Worm (Caenorhabditis elegans) whole organism, L1 larva: ENCODE data around the gene F13D12.3.
A peak's percentile ranks its signal among the peaks of the same experiment; 100 is the strongest.

ENCODE experiments used
- C16A3.4 ChIP-seq: fragments of 150-350 bp; optimal IDR thresholded peaks from 2 replicates; lab custom pipeline; 2014; ENCODE audit warnings: missing biosample characterization, missing genetic modification characterization
- C34B4.2 ChIP-seq: sonication (generic microtip); optimal IDR thresholded peaks from 2 replicates; lab custom pipeline; 2017; ENCODE audit warnings: mild to moderate bottlenecking, missing genetic modification characterization, missing compliant biosample characterization
- Y116A8C.19 ChIP-seq: sonication (generic microtip); optimal IDR thresholded peaks from 2 replicates; lab custom pipeline; 2016; ENCODE audit warnings: missing compliant biosample characterization, missing genetic modification characterization, borderline replicate concordance
- aha-1 ChIP-seq: fragments of 150-350 bp; optimal IDR thresholded peaks from 2 replicates; lab custom pipeline; 2014; ENCODE audit warnings: missing biosample characterization, missing genetic modification characterization
- aly-2 ChIP-seq: fragments of 150-350 bp; optimal IDR thresholded peaks from 2 replicates; lab custom pipeline; 2014; ENCODE audit warnings: missing biosample characterization, missing genetic modification characterization
- ama-1 ChIP-seq: fragments of 150-350 bp; optimal IDR thresholded peaks from 2 replicates; lab custom pipeline; 2014
- blmp-1 ChIP-seq: fragments of 150-350 bp; optimal IDR thresholded peaks from 2 replicates; lab custom pipeline; 2014; ENCODE audit warnings: missing biosample characterization, missing genetic modification characterization
- ceh-63 ChIP-seq: fragments of 200-800 bp; sonication (Bioruptor generic); optimal IDR thresholded peaks from 2 replicates; lab custom pipeline; 2018; ENCODE audit warnings: mild to moderate bottlenecking, missing genetic modification characterization, missing compliant biosample characterization
- ceh-8 ChIP-seq: fragments of 200-800 bp; sonication (Bioruptor generic); optimal IDR thresholded peaks from 2 replicates; lab custom pipeline; 2018; ENCODE audit warnings: mild to moderate bottlenecking, missing genetic modification characterization, moderate library complexity, missing compliant biosample characterization
- ceh-82 ChIP-seq, 3 experiments: fragments of 150-350 bp in 1 of 3; sonication (generic microtip) in 2 of 3; optimal IDR thresholded peaks; 2 replicates each; lab custom pipeline; 2014 to 2017; ENCODE audit warnings: missing biosample characterization in 3 of 3, missing genetic modification characterization in 3 of 3
- ces-1 ChIP-seq: fragments of 150-350 bp; optimal IDR thresholded peaks from 2 replicates; lab custom pipeline; 2014; ENCODE audit warnings: missing biosample characterization, missing genetic modification reagents, missing genetic modification characterization
- dsc-1 ChIP-seq: sonication (generic microtip); optimal IDR thresholded peaks from 2 replicates; lab custom pipeline; 2016; ENCODE audit warnings: mild to moderate bottlenecking, missing genetic modification characterization, missing compliant biosample characterization
- efl-1 ChIP-seq, 4 experiments: fragments of 150-350 bp; optimal IDR thresholded peaks in 3 of 4; peaks in 1 of 4; 1 replicate in 1 of 4; 2 replicates in 3 of 4; lab custom pipeline; 2014; ENCODE audit warnings: missing biosample characterization in 2 of 4, missing genetic modification characterization in 2 of 4, missing genetic modification reagents in 2 of 4
- efl-3 ChIP-seq: fragments of 200-800 bp; sonication (Bioruptor generic); optimal IDR thresholded peaks from 2 replicates; lab custom pipeline; 2018; ENCODE audit warnings: mild to moderate bottlenecking, missing genetic modification characterization, missing compliant biosample characterization
- egl-13 ChIP-seq: sonication (generic microtip); optimal IDR thresholded peaks from 2 replicates; lab custom pipeline; 2016; ENCODE audit warnings: missing genotype, missing genetic modification reagents, missing genetic modification characterization, missing compliant biosample characterization
- egl-27 ChIP-seq, 2 experiments: fragments of 150-350 bp in 1 of 2; sonication (generic microtip); optimal IDR thresholded peaks; 3 replicates each; lab custom pipeline; 2017 to 2018; ENCODE audit warnings: missing biosample characterization in 2 of 2, missing genetic modification characterization in 2 of 2, missing genetic modification reagents in 2 of 2
- elt-3 ChIP-seq, 6 experiments: fragments of 150-350 bp in 1 of 6; sonication (generic microtip); optimal IDR thresholded peaks; 2 replicates each; lab custom pipeline; 2017 to 2018; ENCODE audit warnings: missing biosample characterization in 6 of 6, missing genetic modification characterization in 6 of 6, inconsistent platforms in 1 of 6
- ets-5 ChIP-seq: fragments of 200-800 bp; sonication (Bioruptor generic); IDR thresholded peaks from 2 replicates; pipeline ENCODE4 v1.3.6; 2022; ENCODE audit warnings: missing genetic modification characterization, missing compliant biosample characterization
- fos-1 ChIP-seq: fragments of 150-350 bp; optimal IDR thresholded peaks from 2 replicates; lab custom pipeline; 2014; ENCODE audit warnings: missing biosample characterization, missing genetic modification characterization
- hlh-17 ChIP-seq: fragments of 200-800 bp; sonication (Bioruptor generic); optimal IDR thresholded peaks from 2 replicates; lab custom pipeline; 2018; ENCODE audit warnings: missing genetic modification characterization, mild to moderate bottlenecking, missing compliant biosample characterization, moderate library complexity, borderline replicate concordance
- hlh-4 ChIP-seq: sonication (generic microtip); optimal IDR thresholded peaks from 2 replicates; lab custom pipeline; 2016; ENCODE audit warnings: mild to moderate bottlenecking, missing genetic modification characterization, missing compliant biosample characterization
- irx-1 ChIP-seq: sonication (generic microtip); optimal IDR thresholded peaks from 2 replicates; lab custom pipeline; 2016; ENCODE audit warnings: missing genetic modification characterization, missing compliant biosample characterization
- jun-1 ChIP-seq: fragments of 150-350 bp; optimal IDR thresholded peaks from 2 replicates; lab custom pipeline; 2014; ENCODE audit warnings: missing biosample characterization, missing genetic modification reagents, missing genetic modification characterization
- lin-14 ChIP-seq: fragments of 200-800 bp; sonication (Bioruptor generic); optimal IDR thresholded peaks from 2 replicates; lab custom pipeline; 2018; ENCODE audit warnings: mild to moderate bottlenecking, missing genetic modification characterization, moderate library complexity, missing compliant biosample characterization
- lin-15B ChIP-seq: fragments of 150-350 bp; sonication (generic microtip); optimal IDR thresholded peaks from 3 replicates; lab custom pipeline; 2014; ENCODE audit warnings: missing biosample characterization, missing genetic modification characterization
- lin-35 ChIP-seq, 2 experiments: fragments of 150-350 bp; optimal IDR thresholded peaks; 2 replicates each; lab custom pipeline; 2014; ENCODE audit warnings: missing biosample characterization in 2 of 2, missing genetic modification characterization in 2 of 2, missing genetic modification reagents in 2 of 2
- lir-3 ChIP-seq: sonication (generic microtip); optimal IDR thresholded peaks from 2 replicates; lab custom pipeline; 2016; ENCODE audit warnings: mild to moderate bottlenecking, missing genetic modification characterization, moderate library complexity, missing compliant biosample characterization; ENCODE audit not compliant: poor library complexity
- lsy-2 ChIP-seq, 2 experiments: fragments of 150-350 bp; optimal IDR thresholded peaks; 2 replicates each; lab custom pipeline; 2014; ENCODE audit warnings: missing biosample characterization in 2 of 2, missing genetic modification characterization in 2 of 2
- mab-9 ChIP-seq: fragments of 200-800 bp; sonication (Bioruptor generic); IDR thresholded peaks from 2 replicates; pipeline ENCODE4 v1.3.6; 2022; ENCODE audit warnings: missing genetic modification reagents, missing genetic modification characterization, missing compliant biosample characterization
- mdl-1 ChIP-seq, 2 experiments: fragments of 150-350 bp; optimal IDR thresholded peaks; 2 replicates each; lab custom pipeline; 2014 to 2017; ENCODE audit warnings: missing biosample characterization in 2 of 2, missing genetic modification characterization in 2 of 2, inconsistent platforms in 1 of 2
- mef-2 ChIP-seq: fragments of 150-350 bp; optimal IDR thresholded peaks from 2 replicates; lab custom pipeline; 2014; ENCODE audit warnings: missing biosample characterization, missing genetic modification characterization
- nhr-237 ChIP-seq: fragments of 150-350 bp; optimal IDR thresholded peaks from 2 replicates; lab custom pipeline; 2014; ENCODE audit warnings: missing biosample characterization, missing genetic modification characterization
- nhr-28 ChIP-seq: fragments of 150-350 bp; optimal IDR thresholded peaks from 2 replicates; lab custom pipeline; 2014; ENCODE audit warnings: missing biosample characterization, missing genetic modification characterization
- nhr-47 ChIP-seq: sonication (generic microtip); optimal IDR thresholded peaks from 2 replicates; lab custom pipeline; 2016; ENCODE audit warnings: mild to moderate bottlenecking, missing genetic modification characterization, moderate library complexity, missing compliant biosample characterization
- nhr-71 ChIP-seq: sonication (generic microtip); optimal IDR thresholded peaks from 2 replicates; lab custom pipeline; 2016; ENCODE audit warnings: mild to moderate bottlenecking, missing genetic modification characterization, moderate library complexity, missing compliant biosample characterization
- nhr-76 ChIP-seq: sonication (generic microtip); optimal IDR thresholded peaks from 2 replicates; lab custom pipeline; 2017; ENCODE audit warnings: missing biosample characterization, missing genetic modification characterization
- nhr-77 ChIP-seq: fragments of 150-350 bp; optimal IDR thresholded peaks from 2 replicates; lab custom pipeline; 2014; ENCODE audit warnings: missing biosample characterization, missing genetic modification characterization
- nhr-85 ChIP-seq: sonication (generic microtip); peaks from one replicate; lab custom pipeline; 2016; ENCODE audit warnings: missing genetic modification characterization, inconsistent platforms, missing compliant biosample characterization
- nhr-90 ChIP-seq: sonication (generic microtip); optimal IDR thresholded peaks from 2 replicates; lab custom pipeline; 2016; ENCODE audit warnings: mild to moderate bottlenecking, missing genetic modification characterization, missing compliant biosample characterization; ENCODE audit not compliant: poor library complexity
- pax-3 ChIP-seq: fragments of 200-800 bp; sonication (Bioruptor generic); optimal IDR thresholded peaks from 2 replicates; lab custom pipeline; 2018; ENCODE audit warnings: mild to moderate bottlenecking, missing genetic modification characterization, moderate library complexity, missing compliant biosample characterization
- pqm-1 ChIP-seq: sonication (generic microtip); optimal IDR thresholded peaks from 3 replicates; lab custom pipeline; 2017; ENCODE audit warnings: missing biosample characterization, missing genetic modification characterization
- rnt-1 ChIP-seq: sonication (generic microtip); optimal IDR thresholded peaks from 2 replicates; lab custom pipeline; 2016; ENCODE audit warnings: mild to moderate bottlenecking, missing genetic modification characterization, moderate library complexity, missing compliant biosample characterization
- sox-4 ChIP-seq: sonication (generic microtip); optimal IDR thresholded peaks from 2 replicates; lab custom pipeline; 2016; ENCODE audit warnings: missing genetic modification characterization, missing compliant biosample characterization
- sptf-1 ChIP-seq: fragments of 150-350 bp; optimal IDR thresholded peaks from 2 replicates; lab custom pipeline; 2014; ENCODE audit warnings: missing biosample characterization, missing genetic modification characterization
- sup-37 ChIP-seq: fragments of 200-800 bp; sonication (Bioruptor generic); optimal IDR thresholded peaks from 2 replicates; lab custom pipeline; 2018; ENCODE audit warnings: mild to moderate bottlenecking, missing genetic modification characterization, missing compliant biosample characterization
- swsn-7 ChIP-seq: sonication (generic microtip); optimal IDR thresholded peaks from 2 replicates; lab custom pipeline; 2016; ENCODE audit warnings: missing genetic modification characterization, missing compliant biosample characterization
- tbx-2 ChIP-seq: sonication (generic microtip); optimal IDR thresholded peaks from 2 replicates; lab custom pipeline; 2016; ENCODE audit warnings: missing genetic modification characterization, missing compliant biosample characterization
- unc-62 ChIP-seq: fragments of 150-350 bp; optimal IDR thresholded peaks from 2 replicates; lab custom pipeline; 2014; ENCODE audit warnings: missing biosample characterization, missing genetic modification reagents, missing genetic modification characterization
- zip-4 ChIP-seq: fragments of 200-800 bp; sonication (Bioruptor generic); optimal IDR thresholded peaks from 2 replicates; lab custom pipeline; 2018; ENCODE audit warnings: mild to moderate bottlenecking, missing genetic modification characterization, moderate library complexity, missing compliant biosample characterization
- ztf-11 ChIP-seq, 2 experiments: sonication (generic microtip); optimal IDR thresholded peaks; 2 replicates each; lab custom pipeline; 2016 to 2017; ENCODE audit warnings: missing genetic modification characterization in 2 of 2, missing biosample characterization in 1 of 2, missing compliant biosample characterization in 1 of 2
- ztf-4 ChIP-seq: fragments of 150-350 bp; optimal IDR thresholded peaks from 2 replicates; lab custom pipeline; 2014; ENCODE audit warnings: missing biosample characterization, missing genetic modification characterization

The F13D12.3 gene

DNA sequence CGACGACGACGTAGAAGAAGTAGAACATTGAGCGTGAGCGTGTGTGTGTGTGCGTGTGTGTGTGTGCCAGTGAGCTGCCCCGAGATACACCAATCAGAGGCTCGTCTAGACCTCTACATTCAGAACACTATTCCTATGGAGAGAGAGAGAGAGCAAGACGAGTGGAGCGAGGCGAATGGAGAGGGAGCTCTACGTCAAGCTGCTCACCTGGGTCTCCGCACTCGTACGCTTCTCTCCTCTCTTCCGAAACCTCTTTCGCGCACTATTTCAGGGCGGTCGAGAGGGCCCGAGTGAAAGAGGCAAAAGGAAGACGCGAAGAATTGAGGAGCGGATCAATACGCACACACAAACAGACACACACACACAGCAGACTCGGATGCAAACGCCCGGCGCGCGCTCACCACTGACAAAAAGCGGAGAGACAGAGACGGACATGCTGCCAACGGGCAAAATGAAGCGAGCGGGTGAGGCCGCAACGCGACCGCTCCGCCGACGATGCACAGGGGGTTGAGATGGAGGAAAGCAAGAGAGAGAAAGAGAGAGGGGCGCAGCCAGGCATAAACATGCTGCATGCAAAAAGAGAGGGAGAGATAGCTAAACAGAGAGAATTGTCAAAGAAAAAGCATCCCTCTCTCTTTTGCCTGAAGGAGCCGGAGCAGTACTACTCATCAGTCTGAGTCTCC lies 29.4 kb downstream of the F13D12.3 start (continued):
- TF ChIP-seq lir-3 (tag; lab: Kevin White, UChicago) (peak; percentile 52), blmp-1 (peak; percentile 38), irx-1 (tag; lab: Kevin White, UChicago) (peak; percentile 86), hlh-17 (GFP tag; lab: Kevin White, UChicago) (no peak), ces-1 (no peak), nhr-237 (tag; lab: Kevin White, UChicago) (no peak), nhr-77 (tag; lab: Kevin White, UChicago) (peak; percentile 89), unc-62 (GFP tag; lab: Kevin White, UChicago) (no peak), lin-14 (GFP tag; lab: Kevin White, UChicago) (peak; percentile 95), lsy-2 (tag; optimal IDR thresholded peaks at IDR 0.05; lab: Kevin White, UChicago) (peak; percentile 73 to 80), lin-15B (peak; percentile 38), ceh-8 (GFP tag; lab: Kevin White, UChicago) (peak; percentile 56), C34B4.2 (no peak), aly-2 (tag; lab: Kevin White, UChicago) (peak; percentile 37), sup-37 (GFP tag; lab: Kevin White, UChicago) (no peak), elt-3 (tag; optimal IDR thresholded peaks at IDR 0.05; lab: Kevin White, UChicago) (peak in 1 of 6 experiments; percentile 13), nhr-90 (peak; percentile 56), ama-1 (lab: Kevin White, UChicago) (peak; percentile 39), dsc-1 (tag; lab: Kevin White, UChicago) (peak; percentile 70), ztf-4 (tag; lab: Kevin White, UChicago) (peak; percentile 92), efl-3 (no peak), Y116A8C.19 (no peak), ztf-11 (tag; optimal IDR thresholded peaks at IDR 0.05; lab: Kevin White, UChicago) (peak in 1 of 2 experiments; percentile 78), pax-3 (tag; lab: Kevin White, UChicago) (peak; percentile 59), swsn-7 (tag; lab: Kevin White, UChicago) (peak; percentile 94), nhr-47 (peak; percentile 90), lin-35 (GFP tag; optimal IDR thresholded peaks at IDR 0.05; lab: Kevin White, UChicago) (peak; percentile 54 to 59), ets-5 (GFP tag; lab: Robert Waterston, UW) (no peak), nhr-76 (tag; lab: Kevin White, UChicago) (peak; percentile 29), C16A3.4 (peak; percentile 75), sptf-1 (tag; lab: Kevin White, UChicago) (no peak), tbx-2 (tag; lab: Kevin White, UChicago) (peak; percentile 86), mef-2 (peak; percentile 6), ceh-63 (no peak), ceh-82 (tag; optimal IDR thresholded peaks at IDR 0.05; lab: Kevin White, UChicago) (peak; percentile 54 to 80 (median 73)), zip-4 (GFP tag; lab: Kevin White, UChicago) (no peak), egl-27 (tag; optimal IDR thresholded peaks at IDR 0.05; lab: Kevin White, UChicago) (peak; percentile 49 to 64), aha-1 (tag; lab: Kevin White, UChicago) (no peak), nhr-71 (tag; lab: Kevin White, UChicago) (peak; percentile 96), rnt-1 (tag; lab: Kevin White, UChicago) (peak; percentile 45), efl-1 (optimal IDR thresholded peaks at IDR 0.05; lab: Kevin White, UChicago) (peak; percentile 64 to 80), efl-1 (GFP tag; optimal IDR thresholded peaks at IDR 0.05 in 1 of 2; lab: Kevin White, UChicago) (peak; percentile 8 to 94), pqm-1 (no peak), sox-4 (tag; lab: Kevin White, UChicago) (peak; percentile 30), fos-1 (tag; lab: Kevin White, UChicago) (peak; percentile 33), hlh-4 (tag; lab: Kevin White, UChicago) (no peak), jun-1 (tag; lab: Kevin White, UChicago) (peak; percentile 69), egl-13 (peak; percentile 78), mab-9 (peak; percentile 47; the same call in 1 of the 2 replicates), nhr-85 (tag; lab: Kevin White, UChicago) (peak; percentile 82), nhr-28 (tag; lab: Kevin White, UChicago) (no peak), mdl-1 (tag; optimal IDR thresholded peaks at IDR 0.05; lab: Kevin White, UChicago) (peak in 1 of 2 experiments; percentile 54)
